Worm (Caenorhabditis elegans) whole organism, L4/young adult: ENCODE results near the gene srsx-34.

Experiments used
- dao-5 ChIP-seq: sonication (generic microtip); optimal IDR thresholded peaks from 2 replicates; lab custom pipeline; 2016; ENCODE audit warnings: missing genotype, missing genetic modification characterization, moderate library complexity, missing compliant biosample characterization
- him-1 ChIP-seq: sonication (generic microtip); optimal IDR thresholded peaks from 2 replicates; lab custom pipeline; 2016; ENCODE audit warnings: missing genotype, missing genetic modification reagents, missing genetic modification characterization, missing compliant biosample characterization

- TF ChIP-seq him-1 (tag; lab: Kevin White, UChicago) (no peak), dao-5 (tag; lab: Kevin White, UChicago) (no peak)
Observed at ce11 chrV:9044871-9045270, 9.1 kb downstream of the srsx-34 start, which contains the start of gene nhr-30.
